Worm (Caenorhabditis elegans) whole organism, mixed stage, embryonic: ENCODE measurements around the gene hot-1.

Experiments
- M03D4.4 ChIP-seq: sonication (generic microtip); optimal IDR thresholded peaks from 2 replicates; lab custom pipeline; 2017; ENCODE audit warnings: mild to moderate bottlenecking, missing genetic modification characterization, missing compliant biosample characterization
- bed-3 ChIP-seq: fragments of 200-800 bp; sonication (Bioruptor generic); optimal IDR thresholded peaks from 3 replicates; lab custom pipeline; 2018; ENCODE audit warnings: mild to moderate bottlenecking, missing genetic modification characterization, moderate library complexity, missing compliant biosample characterization
- blmp-1 ChIP-seq: fragments of 150-350 bp; optimal IDR thresholded peaks from 2 replicates; lab custom pipeline; 2014; ENCODE audit warnings: missing biosample characterization, missing genetic modification characterization
- ceh-39 ChIP-seq: fragments of 150-350 bp; optimal IDR thresholded peaks from 2 replicates; lab custom pipeline; 2014; ENCODE audit warnings: missing biosample characterization, missing genetic modification characterization
- ceh-43 ChIP-seq: fragments of 200-800 bp; sonication (Bioruptor generic); optimal IDR thresholded peaks from 2 replicates; lab custom pipeline; 2018; ENCODE audit warnings: mild to moderate bottlenecking, missing genetic modification characterization, moderate library complexity, missing compliant biosample characterization
- ceh-83 ChIP-seq: fragments of 200-800 bp; sonication (Bioruptor generic); optimal IDR thresholded peaks from 2 replicates; lab custom pipeline; 2018; ENCODE audit warnings: mild to moderate bottlenecking, missing genetic modification characterization, missing compliant biosample characterization
- ces-1 ChIP-seq: fragments of 150-350 bp; optimal IDR thresholded peaks from 2 replicates; lab custom pipeline; 2014; ENCODE audit warnings: missing biosample characterization, missing genetic modification reagents, missing genetic modification characterization
- cnd-1 ChIP-seq: fragments of 200-800 bp; sonication (Bioruptor generic); optimal IDR thresholded peaks from 2 replicates; lab custom pipeline; 2018; ENCODE audit warnings: mild to moderate bottlenecking, missing genetic modification characterization, missing compliant biosample characterization
- drap-1 ChIP-seq: fragments of 200-800 bp; sonication (Bioruptor generic); optimal IDR thresholded peaks from 3 replicates; lab custom pipeline; 2018; ENCODE audit warnings: mild to moderate bottlenecking, missing genetic modification characterization, missing compliant biosample characterization
- elt-1 ChIP-seq: sonication (generic microtip); optimal IDR thresholded peaks from 2 replicates; lab custom pipeline; 2017; ENCODE audit warnings: missing genetic modification characterization, mild to moderate bottlenecking, missing compliant biosample characterization, antibody characterized with exemption, moderate library complexity, borderline replicate concordance; ENCODE audit not compliant: insufficient read depth
- elt-3 ChIP-seq: fragments of 150-350 bp; optimal IDR thresholded peaks from 2 replicates; lab custom pipeline; 2014; ENCODE audit warnings: missing biosample characterization, missing genetic modification characterization
- flh-1 ChIP-seq: fragments of 200-800 bp; sonication (Bioruptor generic); optimal IDR thresholded peaks from 2 replicates; lab custom pipeline; 2018; ENCODE audit warnings: mild to moderate bottlenecking, missing genetic modification characterization, moderate library complexity, missing compliant biosample characterization
- ham-2 ChIP-seq: fragments of 200-800 bp; sonication (Bioruptor generic); optimal IDR thresholded peaks from 2 replicates; lab custom pipeline; 2018; ENCODE audit warnings: mild to moderate bottlenecking, missing genetic modification characterization, missing compliant biosample characterization
- hlh-1 ChIP-seq: fragments of 150-350 bp; optimal IDR thresholded peaks from 2 replicates; lab custom pipeline; 2014; ENCODE audit warnings: missing biosample characterization, missing genetic modification reagents, missing genetic modification characterization
- lin-32 ChIP-seq: fragments of 200-800 bp; sonication (Bioruptor generic); optimal IDR thresholded peaks from 2 replicates; lab custom pipeline; 2018; ENCODE audit warnings: mild to moderate bottlenecking, missing genetic modification characterization, missing compliant biosample characterization
- lsy-2 ChIP-seq: fragments of 150-350 bp; optimal IDR thresholded peaks from 2 replicates; lab custom pipeline; 2014; ENCODE audit warnings: missing biosample characterization, missing genetic modification characterization
- mab-5 ChIP-seq: fragments of 150-350 bp; optimal IDR thresholded peaks from 2 replicates; lab custom pipeline; 2014; ENCODE audit warnings: missing biosample characterization, missing genetic modification characterization
- mep-1 ChIP-seq: fragments of 150-350 bp; optimal IDR thresholded peaks from 2 replicates; lab custom pipeline; 2017; ENCODE audit warnings: missing biosample characterization, missing genetic modification reagents, missing genetic modification characterization, inconsistent platforms
- mls-2 ChIP-seq: sonication (generic microtip); optimal IDR thresholded peaks from 2 replicates; lab custom pipeline; 2016; ENCODE audit warnings: mild to moderate bottlenecking, missing genetic modification characterization, moderate library complexity, missing compliant biosample characterization
- nhr-2 ChIP-seq: fragments of 150-350 bp; optimal IDR thresholded peaks from 2 replicates; lab custom pipeline; 2014; ENCODE audit warnings: missing biosample characterization, missing genetic modification characterization
- nhr-237 ChIP-seq: fragments of 150-350 bp; optimal IDR thresholded peaks from 2 replicates; lab custom pipeline; 2014; ENCODE audit warnings: missing biosample characterization, missing genetic modification characterization
- nhr-28 ChIP-seq: fragments of 150-350 bp; optimal IDR thresholded peaks from 2 replicates; lab custom pipeline; 2014; ENCODE audit warnings: missing biosample characterization, missing genetic modification characterization
- nhr-76 ChIP-seq: sonication (generic microtip); optimal IDR thresholded peaks from 2 replicates; lab custom pipeline; 2017; ENCODE audit warnings: missing biosample characterization, missing genetic modification characterization
- pha-4 ChIP-seq: fragments of 150-350 bp; optimal IDR thresholded peaks from 2 replicates; lab custom pipeline; 2018; ENCODE audit warnings: missing biosample characterization, missing genetic modification reagents, missing genetic modification characterization
- sem-2 ChIP-seq: fragments of 200-800 bp; sonication (Bioruptor generic); optimal IDR thresholded peaks from 2 replicates; lab custom pipeline; 2018; ENCODE audit warnings: mild to moderate bottlenecking, missing genetic modification characterization, missing compliant biosample characterization
- snpc-4 ChIP-seq: fragments of 150-350 bp; optimal IDR thresholded peaks from 2 replicates; lab custom pipeline; 2014; ENCODE audit warnings: missing biosample characterization, missing genetic modification characterization
- sptf-1 ChIP-seq: sonication (generic microtip); optimal IDR thresholded peaks from 2 replicates; lab custom pipeline; 2017; ENCODE audit warnings: mild to moderate bottlenecking, missing genetic modification characterization, moderate library complexity, missing compliant biosample characterization
- tbx-8 ChIP-seq: fragments of 200-800 bp; sonication (Bioruptor generic); optimal IDR thresholded peaks from 2 replicates; lab custom pipeline; 2018; ENCODE audit warnings: mild to moderate bottlenecking, missing genetic modification characterization, moderate library complexity, missing compliant biosample characterization
- unc-120 ChIP-seq: sonication (generic microtip); optimal IDR thresholded peaks from 2 replicates; lab custom pipeline; 2017; ENCODE audit warnings: missing genetic modification characterization, missing compliant biosample characterization; ENCODE audit not compliant: poor library complexity, severe bottlenecking
- unc-39 ChIP-seq: fragments of 150-350 bp; optimal IDR thresholded peaks from 2 replicates; lab custom pipeline; 2014; ENCODE audit warnings: missing biosample characterization, missing genetic modification characterization
- unc-62 ChIP-seq: fragments of 150-350 bp; optimal IDR thresholded peaks from 2 replicates; lab custom pipeline; 2014; ENCODE audit warnings: missing biosample characterization, missing genetic modification reagents, missing genetic modification characterization
- zip-8 ChIP-seq: fragments of 150-350 bp; optimal IDR thresholded peaks from 2 replicates; lab custom pipeline; 2014; ENCODE audit warnings: missing biosample characterization, missing genetic modification characterization

Gene hot-1

ce11 chrV:14635119-14635518 lies 14.2 kb downstream of the hot-1 start, which contains the start of gene F43D2.6:
Gene F43D2.6 (minus strand): TSS chrV:14635180.
- TF ChIP-seq elt-1 (tag; lab: Kevin White, UChicago) (no peak), drap-1 (no peak), bed-3 (no peak), snpc-4 (tag; lab: Kevin White, UChicago) (no peak), lsy-2 (tag; lab: Kevin White, UChicago) (no peak), ces-1 (GFP tag; lab: Kevin White, UChicago) (no peak), nhr-2 (no peak), hlh-1 (tag; lab: Kevin White, UChicago) (no peak), nhr-237 (tag; lab: Kevin White, UChicago) (no peak), ceh-83 (no peak), ceh-39 (no peak), mep-1 (no peak), blmp-1 (tag; lab: Kevin White, UChicago) (no peak), elt-3 (no peak), nhr-28 (tag; lab: Kevin White, UChicago) (no peak), zip-8 (no peak), pha-4 (no peak), unc-39 (tag; lab: Kevin White, UChicago) (no peak), sptf-1 (tag; lab: Kevin White, UChicago) (no peak)

DNA sequence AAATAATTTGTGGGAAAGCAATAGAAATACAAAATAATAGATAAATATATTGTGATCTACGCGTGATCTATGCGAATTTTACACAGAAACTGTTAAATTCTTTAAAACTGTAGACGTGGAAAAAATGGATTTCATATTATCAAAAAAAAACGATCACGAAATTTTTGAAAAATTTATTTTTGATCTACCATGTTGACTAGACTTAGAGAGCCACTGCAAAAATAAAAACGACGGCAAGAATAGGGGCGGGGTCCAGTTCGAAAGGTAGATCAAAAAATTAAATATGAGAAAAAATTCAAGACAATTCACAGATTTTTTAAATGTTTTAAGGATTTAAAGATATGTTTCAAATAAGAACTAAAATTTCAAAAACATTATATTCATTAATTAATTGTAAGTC lies 17.1 kb downstream of the hot-1 start:
- no peak for TF ChIP-seq M03D4.4
- no peak for TF ChIP-seq ceh-43 (GFP tag; lab: Kevin White, UChicago)
- TF ChIP-seq ceh-83: no peak
- TF ChIP-seq bed-3: no peak
- no peak for TF ChIP-seq flh-1 (GFP tag; lab: Kevin White, UChicago)
- TF ChIP-seq tbx-8: no peak
- no peak for TF ChIP-seq pha-4
- TF ChIP-seq mab-5 (tag; lab: Kevin White, UChicago): no peak
- TF ChIP-seq sem-2 (GFP tag; lab: Kevin White, UChicago): no peak
- TF ChIP-seq elt-3: no peak
- TF ChIP-seq hlh-1 (tag; lab: Kevin White, UChicago): no peak

- TF ChIP-seq unc-39 (tag; lab: Kevin White, UChicago): no peak
- no peak for TF ChIP-seq ceh-39
- no peak for TF ChIP-seq tbx-8
- TF ChIP-seq lin-32 (GFP tag; lab: Kevin White, UChicago): no peak
- no peak for TF ChIP-seq nhr-237 (tag; lab: Kevin White, UChicago)
- no peak for TF ChIP-seq unc-120
- no peak for TF ChIP-seq nhr-76 (tag; lab: Kevin White, UChicago)
- TF ChIP-seq mep-1: no peak
- no peak for TF ChIP-seq zip-8
- TF ChIP-seq nhr-28 (tag; lab: Kevin White, UChicago): no peak
- no peak for TF ChIP-seq nhr-2
- TF ChIP-seq elt-3: no peak
- TF ChIP-seq cnd-1: no peak
Measured at ce11 chrV:14640071-14640470, 19.1 kb downstream of the hot-1 start, which contains the start of gene F43D2.7. Gene F43D2.7 (minus strand): TSS chrV:14640171.

ce11 chrV:14640769-14641168 lies 19.8 kb downstream of the hot-1 start, which contains the start of gene C54G10.1:
Gene C54G10.1 (plus strand): TSS chrV:14641101.
- TF ChIP-seq unc-39 (tag; lab: Kevin White, UChicago) (no peak), blmp-1 (tag; lab: Kevin White, UChicago) (no peak), nhr-28 (tag; lab: Kevin White, UChicago) (no peak), ham-2 (GFP tag; lab: Kevin White, UChicago) (no peak), nhr-76 (tag; lab: Kevin White, UChicago) (no peak), nhr-237 (tag; lab: Kevin White, UChicago) (no peak), cnd-1 (no peak), unc-120 (no peak), M03D4.4 (no peak), sptf-1 (tag; lab: Kevin White, UChicago) (no peak), lsy-2 (tag; lab: Kevin White, UChicago) (no peak), mls-2 (tag; lab: Kevin White, UChicago) (no peak), snpc-4 (tag; lab: Kevin White, UChicago) (no peak), elt-1 (tag; lab: Kevin White, UChicago) (no peak), bed-3 (no peak), tbx-8 (no peak), mab-5 (tag; lab: Kevin White, UChicago) (no peak)

DNA sequence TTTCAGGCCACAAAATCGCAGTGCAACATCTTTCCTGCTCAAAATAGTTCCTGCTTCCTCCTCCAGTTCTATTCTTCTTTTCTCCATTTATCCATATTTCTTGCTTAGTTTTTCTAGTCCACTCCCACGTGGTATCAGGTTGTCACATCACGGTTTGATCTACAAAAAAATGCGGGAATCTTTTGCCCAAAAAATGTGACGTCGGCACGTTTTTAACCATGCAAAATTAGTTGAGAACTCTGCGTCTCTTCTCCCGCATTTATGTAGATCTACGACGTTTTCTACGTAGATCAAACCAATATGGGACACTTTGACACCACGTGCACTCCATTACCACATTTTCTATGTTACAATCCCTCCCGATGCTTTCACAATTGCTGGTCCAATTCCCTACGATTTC lies 21.1 kb downstream of the hot-1 start:
- TF ChIP-seq snpc-4 (tag; lab: Kevin White, UChicago) (no peak), sem-2 (GFP tag; lab: Kevin White, UChicago) (no peak), drap-1 (no peak), mls-2 (tag; lab: Kevin White, UChicago) (no peak), blmp-1 (tag; lab: Kevin White, UChicago) (no peak), elt-1 (tag; lab: Kevin White, UChicago) (no peak), lin-32 (GFP tag; lab: Kevin White, UChicago) (no peak), tbx-8 (no peak), unc-120 (no peak), unc-39 (tag; lab: Kevin White, UChicago) (no peak), unc-62 (no peak), lsy-2 (tag; lab: Kevin White, UChicago) (no peak), zip-8 (no peak), ceh-83 (no peak)
- TF ChIP-seq, all 35 proteins: peak for 0
